Worm (Caenorhabditis elegans) whole organism, L3 larva: Measurements from ENCODE around the gene H03G16.1.

ENCODE experiments used
- aly-2 ChIP-seq: fragments of 150-350 bp; optimal IDR thresholded peaks from 2 replicates; lab custom pipeline; 2014; ENCODE audit warnings: missing biosample characterization, missing genetic modification characterization
- ceh-16 ChIP-seq: sonication (generic microtip); optimal IDR thresholded peaks from 2 replicates; lab custom pipeline; 2017; ENCODE audit warnings: missing biosample characterization, missing genetic modification characterization
- lin-15B ChIP-seq: fragments of 150-350 bp; optimal IDR thresholded peaks from 2 replicates; lab custom pipeline; 2014; ENCODE audit warnings: missing biosample characterization, missing genetic modification characterization
- nhr-11 ChIP-seq: fragments of 150-350 bp; optimal IDR thresholded peaks from 2 replicates; lab custom pipeline; 2014; ENCODE audit warnings: missing biosample characterization, missing genetic modification characterization
- nhr-237 ChIP-seq: fragments of 150-350 bp; optimal IDR thresholded peaks from 2 replicates; lab custom pipeline; 2014; ENCODE audit warnings: missing biosample characterization, missing genetic modification characterization
- pha-4 ChIP-seq: fragments of 150-350 bp; optimal IDR thresholded peaks from 2 replicates; lab custom pipeline; 2014; ENCODE audit warnings: missing biosample characterization, missing genetic modification reagents, missing genetic modification characterization
- unc-39 ChIP-seq: sonication (generic microtip); optimal IDR thresholded peaks from 4 replicates; lab custom pipeline; 2017; ENCODE audit warnings: missing biosample characterization, missing genetic modification characterization
- zag-1 ChIP-seq: fragments of 150-350 bp; optimal IDR thresholded peaks from 2 replicates; lab custom pipeline; 2014; ENCODE audit warnings: missing biosample characterization, missing genetic modification characterization

DNA sequence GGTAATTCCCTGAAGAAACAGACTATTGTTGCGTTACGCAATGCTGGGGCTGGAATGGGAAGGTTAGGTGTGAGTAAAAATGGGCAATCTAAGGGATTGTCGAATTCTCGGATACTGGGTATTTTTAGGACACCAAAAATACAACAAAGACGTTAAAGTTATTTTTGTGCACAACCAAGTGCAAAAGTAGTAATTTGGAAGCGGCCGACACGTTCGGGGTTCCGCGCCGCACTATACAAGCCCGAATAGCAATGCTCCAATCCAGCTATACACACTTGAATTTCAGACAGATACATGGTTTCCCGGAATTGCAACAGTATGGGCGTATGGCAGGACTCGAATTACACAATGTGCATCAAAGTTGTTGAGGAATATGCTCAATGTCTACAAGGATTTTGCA lies 25.7 kb upstream of the H03G16.1 start:
- no peak for TF ChIP-seq pha-4
- no peak for TF ChIP-seq zag-1 (tag; lab: Kevin White, UChicago)
- TF ChIP-seq aly-2 (tag; lab: Kevin White, UChicago), result no peak
- no peak for TF ChIP-seq lin-15B (tag; lab: Kevin White, UChicago)
- TF ChIP-seq nhr-11 (tag; lab: Kevin White, UChicago), result no peak
- no peak for TF ChIP-seq nhr-237 (tag; lab: Kevin White, UChicago)
- TF ChIP-seq unc-39 (tag; lab: Kevin White, UChicago), result no peak
- no peak for TF ChIP-seq ceh-16 (tag; lab: Kevin White, UChicago)
